Worm (Caenorhabditis elegans): ENCODE results near the gene nep-25.

DNA sequence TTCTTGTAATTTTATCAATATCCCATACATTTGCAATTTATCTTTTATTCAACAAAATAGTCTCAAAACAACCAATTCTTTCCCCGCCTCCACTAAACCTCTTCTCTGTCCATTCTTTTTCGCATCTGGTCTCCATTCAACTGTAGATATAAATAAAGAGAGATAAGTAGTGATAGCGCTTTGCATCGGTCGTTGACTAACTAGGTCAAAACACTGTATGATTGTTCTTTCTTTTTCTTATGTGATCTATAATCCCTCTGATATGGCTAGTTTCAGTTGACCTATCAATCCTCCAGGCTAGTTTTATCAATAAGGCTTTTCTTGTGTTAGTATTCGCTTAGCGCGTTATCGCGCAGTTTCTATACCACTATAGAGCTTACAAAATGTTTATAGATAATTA lies 11.2 kb downstream of the nep-25 start:
- TF ChIP-seq ceh-88 (GFP tag; IDR thresholded peaks at IDR 0.05) (no peak), zag-1 (tag; optimal IDR thresholded peaks at IDR 0.05) (no peak), pag-3 (tag; optimal IDR thresholded peaks at IDR 0.05; ENCODE audit: borderline replicate concordance, insufficient read depth) (no peak), C16A3.4 (tag; optimal IDR thresholded peaks at IDR 0.05) (no peak), blmp-1 (tag; optimal IDR thresholded peaks at IDR 0.05) (peak; percentile 73), lin-15B (tag; optimal IDR thresholded peaks at IDR 0.05) (no peak), ceh-63 (GFP tag; optimal IDR thresholded peaks at IDR 0.05) (no peak)

Measured in whole organism, L1 larva.